Fruit fly (Drosophila melanogaster) whole organism, prepupa: ENCODE results near the gene CG15812.

Experiments used
- Blimp-1 ChIP-seq: fragments of 200-800 bp; sonication (Bioruptor generic); optimal IDR thresholded peaks from 3 replicates; lab custom pipeline; 2017; ENCODE audit warnings: missing biosample characterization, missing genetic modification characterization, mild to moderate bottlenecking, moderate library complexity, missing genetic modification reagents
- CG10669 ChIP-seq: fragments of 200-800 bp; sonication (Bioruptor generic); optimal IDR thresholded peaks from 3 replicates; lab custom pipeline; 2018; ENCODE audit warnings: missing biosample characterization, mild to moderate bottlenecking, missing genetic modification characterization, moderate library complexity
- CG15336 ChIP-seq: fragments of 200-800 bp; sonication (Bioruptor generic); IDR thresholded peaks from 2 replicates; pipeline ENCODE4 v1.3.6; 2022; ENCODE audit warnings: missing biosample characterization, missing genetic modification characterization
- CG1621 ChIP-seq: fragments of 200-800 bp; sonication (Bioruptor generic); optimal IDR thresholded peaks from 3 replicates; lab custom pipeline; 2018; ENCODE audit warnings: missing biosample characterization, mild to moderate bottlenecking, missing genetic modification characterization
- CG3032 ChIP-seq: fragments of 200-800 bp; optimal IDR thresholded peaks from 2 replicates; lab custom pipeline; 2019; ENCODE audit warnings: missing biosample characterization, mild to moderate bottlenecking, missing genetic modification characterization, moderate library complexity
- CG31627 ChIP-seq: fragments of 200-800 bp; sonication (Bioruptor generic); optimal IDR thresholded peaks from 3 replicates; lab custom pipeline; 2016; ENCODE audit warnings: missing biosample characterization, missing genetic modification characterization
- CG34406 ChIP-seq: fragments of 200-800 bp; sonication (Bioruptor generic); optimal IDR thresholded peaks from 3 replicates; lab custom pipeline; 2016; ENCODE audit warnings: missing biosample characterization, missing genetic modification characterization
- CG3919 ChIP-seq: fragments of 200-800 bp; sonication (Bioruptor generic); optimal IDR thresholded peaks from 3 replicates; lab custom pipeline; 2016; ENCODE audit warnings: missing biosample characterization, missing genetic modification characterization
- CG4318 ChIP-seq: fragments of 200-800 bp; sonication (Bioruptor generic); optimal IDR thresholded peaks from 3 replicates; lab custom pipeline; 2017; ENCODE audit warnings: missing biosample characterization, mild to moderate bottlenecking, missing genetic modification characterization
- CG6792 ChIP-seq: fragments of 200-800 bp; sonication (Bioruptor generic); optimal IDR thresholded peaks from 3 replicates; lab custom pipeline; 2016; ENCODE audit warnings: missing biosample characterization, missing genetic modification characterization
- CG6854 ChIP-seq: fragments of 200-800 bp; sonication (Bioruptor generic); optimal IDR thresholded peaks from 2 replicates; lab custom pipeline; 2017; ENCODE audit warnings: missing biosample characterization, mild to moderate bottlenecking, missing genetic modification characterization
- CG8319 ChIP-seq: fragments of 200-800 bp; sonication (Bioruptor generic); optimal IDR thresholded peaks from 3 replicates; lab custom pipeline; 2016; ENCODE audit warnings: missing biosample characterization, missing genetic modification characterization
- Eip93F ChIP-seq: fragments of 200-800 bp; sonication (Bioruptor generic); optimal IDR thresholded peaks from 2 replicates; lab custom pipeline; 2016; ENCODE audit warnings: missing biosample characterization, mild to moderate bottlenecking, missing genetic modification characterization
- Ets21C ChIP-seq: fragments of 200-800 bp; sonication (Bioruptor generic); optimal IDR thresholded peaks from 3 replicates; lab custom pipeline; 2016; ENCODE audit warnings: missing biosample characterization, missing genetic modification characterization
- Ets96B ChIP-seq: fragments of 200-800 bp; optimal IDR thresholded peaks from 2 replicates; lab custom pipeline; 2019; ENCODE audit warnings: missing biosample characterization, mild to moderate bottlenecking, missing genetic modification characterization, moderate library complexity
- Gug ChIP-seq: fragments of 200-800 bp; sonication (Bioruptor generic); IDR thresholded peaks from 2 replicates; pipeline ENCODE4 v1.3.6; 2022; ENCODE audit warnings: missing biosample characterization, missing genetic modification characterization
- Hr38 ChIP-seq: sonication (Bioruptor generic); optimal IDR thresholded peaks from 2 replicates; lab custom pipeline; 2016; ENCODE audit warnings: missing biosample characterization, missing genetic modification characterization
- Lpt ChIP-seq: fragments of 200-800 bp; sonication (Bioruptor generic); optimal IDR thresholded peaks from 3 replicates; lab custom pipeline; 2016; ENCODE audit warnings: missing biosample characterization, missing genetic modification characterization
- Met ChIP-seq: fragments of 200-800 bp; sonication (Bioruptor generic); optimal IDR thresholded peaks from 3 replicates; lab custom pipeline; 2016; ENCODE audit warnings: missing biosample characterization, missing genetic modification characterization
- OdsH ChIP-seq: fragments of 200-800 bp; sonication (Bioruptor generic); optimal IDR thresholded peaks from 3 replicates; lab custom pipeline; 2016; ENCODE audit warnings: missing biosample characterization, missing genetic modification characterization
- Smox ChIP-seq: fragments of 200-800 bp; sonication (Bioruptor generic); optimal IDR thresholded peaks from 3 replicates; lab custom pipeline; 2016; ENCODE audit warnings: missing biosample characterization, missing genetic modification characterization
- Sox102F ChIP-seq: fragments of 200-800 bp; sonication (Bioruptor generic); optimal IDR thresholded peaks from 2 replicates; lab custom pipeline; 2016; ENCODE audit warnings: missing biosample characterization, mild to moderate bottlenecking, missing genetic modification characterization
- Sox14 ChIP-seq: fragments of 200-800 bp; sonication (Bioruptor generic); optimal IDR thresholded peaks from 3 replicates; lab custom pipeline; 2016; ENCODE audit warnings: missing biosample characterization, missing genetic modification characterization
- achi ChIP-seq: fragments of 200-800 bp; sonication (Bioruptor generic); optimal IDR thresholded peaks from 3 replicates; lab custom pipeline; 2016; ENCODE audit warnings: missing biosample characterization, missing genetic modification characterization
- acj6 ChIP-seq: fragments of 200-800 bp; sonication (Bioruptor generic); optimal IDR thresholded peaks from 3 replicates; lab custom pipeline; 2016; ENCODE audit warnings: missing biosample characterization, missing genetic modification characterization
- cyc ChIP-seq: fragments of 200-800 bp; sonication (Bioruptor generic); optimal IDR thresholded peaks from 3 replicates; lab custom pipeline; 2016; ENCODE audit warnings: missing biosample characterization, missing genetic modification characterization
- dac ChIP-seq: fragments of 200-800 bp; sonication (Bioruptor generic); optimal IDR thresholded peaks from 2 replicates; lab custom pipeline; 2017; ENCODE audit warnings: missing biosample characterization, mild to moderate bottlenecking, missing genetic modification characterization
- dsx ChIP-seq: fragments of 200-800 bp; optimal IDR thresholded peaks from 3 replicates; lab custom pipeline; 2019; ENCODE audit warnings: missing biosample characterization, mild to moderate bottlenecking, missing genetic modification characterization, moderate library complexity; ENCODE audit not compliant: poor library complexity, severe bottlenecking
- eg ChIP-seq: fragments of 200-800 bp; sonication (Bioruptor generic); IDR thresholded peaks from 3 replicates; pipeline ENCODE4 v1.3.6; 2022; ENCODE audit warnings: missing biosample characterization, missing genetic modification characterization
- esn ChIP-seq: fragments of 200-800 bp; sonication (Bioruptor generic); optimal IDR thresholded peaks from 2 replicates; lab custom pipeline; 2016; ENCODE audit warnings: missing biosample characterization, mild to moderate bottlenecking, missing genetic modification characterization, moderate library complexity
- fd59A ChIP-seq: fragments of 200-800 bp; sonication (Bioruptor generic); optimal IDR thresholded peaks from 2 replicates; lab custom pipeline; 2017; ENCODE audit warnings: missing biosample characterization, mild to moderate bottlenecking, missing genetic modification characterization, missing genetic modification reagents
- fd85E ChIP-seq: fragments of 200-800 bp; sonication (Bioruptor generic); optimal IDR thresholded peaks from 3 replicates; lab custom pipeline; 2016; ENCODE audit warnings: missing biosample characterization, missing genetic modification characterization
- fkh ChIP-seq: fragments of 200-800 bp; sonication (Bioruptor generic); optimal IDR thresholded peaks from 3 replicates; lab custom pipeline; 2017; ENCODE audit warnings: missing biosample characterization, mild to moderate bottlenecking, missing genetic modification characterization, moderate library complexity
- pdm3 ChIP-seq: fragments of 200-800 bp; sonication (Bioruptor generic); optimal IDR thresholded peaks from 3 replicates; lab custom pipeline; 2016; ENCODE audit warnings: missing biosample characterization, missing genetic modification characterization
- salr ChIP-seq, 2 experiments: fragments of 200-800 bp; sonication (Bioruptor generic); optimal IDR thresholded peaks; 3 replicates each; lab custom pipeline; 2016 to 2018; ENCODE audit warnings: missing biosample characterization in 2 of 2, missing genetic modification characterization in 2 of 2, mild to moderate bottlenecking in 1 of 2
- ss ChIP-seq, 2 experiments: fragments of 200-800 bp; sonication (Bioruptor generic); optimal IDR thresholded peaks; 2 replicates in 1 of 2; 3 replicates in 1 of 2; lab custom pipeline; 2017 to 2018; ENCODE audit warnings: mild to moderate bottlenecking in 2 of 2, missing biosample characterization in 2 of 2, missing genetic modification characterization in 2 of 2, moderate library complexity in 1 of 2
- svp ChIP-seq: fragments of 200-800 bp; sonication (Bioruptor generic); peaks from one replicate; lab custom pipeline; 2016; ENCODE audit warnings: missing biosample characterization, missing genetic modification characterization
- topi ChIP-seq: fragments of 200-800 bp; sonication (Bioruptor generic); optimal IDR thresholded peaks from 3 replicates; lab custom pipeline; 2016; ENCODE audit warnings: missing biosample characterization, missing genetic modification characterization
- vri ChIP-seq: fragments of 200-800 bp; sonication (Bioruptor generic); optimal IDR thresholded peaks from 3 replicates; lab custom pipeline; 2016; ENCODE audit warnings: missing biosample characterization, mild to moderate bottlenecking, missing genetic modification characterization

CG15812 gene

dm6 chr3L:3149060-3149872 is 10.5 kb upstream of the CG15812 start (continued):
- TF ChIP-seq achi (GFP tag; lab: Kevin White, UChicago) (no peak), Smox (GFP tag; lab: Kevin White, UChicago) (no peak), vri (GFP tag; lab: Kevin White, UChicago) (peak; percentile 99), Ets21C (GFP tag; lab: Kevin White, UChicago) (no peak), CG10669 (GFP tag; lab: Kevin White, UChicago) (no peak), svp (GFP tag; lab: Kevin White, UChicago) (peak; percentile 88), CG31627 (GFP tag; lab: Kevin White, UChicago) (no peak), pdm3 (GFP tag; lab: Kevin White, UChicago) (no peak), OdsH (GFP tag; lab: Kevin White, UChicago) (no peak), CG8319 (GFP tag; lab: Kevin White, UChicago) (no peak), CG6854 (GFP tag; lab: Kevin White, UChicago) (no peak), Hr38 (GFP tag; lab: Kevin White, UChicago) (no peak), cyc (GFP tag; lab: Kevin White, UChicago) (no peak), fd85E (no peak), CG3032 (tag; lab: Kevin White, UChicago) (no peak), CG3919 (GFP tag; lab: Kevin White, UChicago) (no peak), CG6792 (GFP tag; lab: Kevin White, UChicago) (no peak), Gug (no peak), Lpt (GFP tag; lab: Kevin White, UChicago) (no peak), Eip93F (no peak), Met (GFP tag; lab: Kevin White, UChicago) (no peak), Sox102F (no peak), dsx (no peak), fd59A (GFP tag; lab: Kevin White, UChicago) (no peak), salr (GFP tag; optimal IDR thresholded peaks at IDR 0.05; lab: Kevin White, UChicago) (no peak), dac (GFP tag; lab: Kevin White, UChicago) (no peak), esn (GFP tag; lab: Kevin White, UChicago) (no peak), Blimp-1 (GFP tag; lab: Kevin White, UChicago) (no peak), Ets96B (tag; lab: Kevin White, UChicago) (no peak), CG1621 (tag; lab: Kevin White, UChicago) (no peak), CG15336 (peak; percentile 50), fkh (no peak)

- TF ChIP-seq Eip93F (no peak), CG3032 (tag; lab: Kevin White, UChicago) (no peak), Sox14 (GFP tag; lab: Kevin White, UChicago) (no peak), acj6 (no peak), CG10669 (GFP tag; lab: Kevin White, UChicago) (no peak), svp (GFP tag; lab: Kevin White, UChicago) (no peak), fkh (no peak), eg (GFP tag; lab: Robert Waterston, UW) (no peak), dac (GFP tag; lab: Kevin White, UChicago) (no peak), ss (GFP tag; optimal IDR thresholded peaks at IDR 0.05; lab: Kevin White, UChicago) (no peak), topi (GFP tag; lab: Kevin White, UChicago) (no peak), CG4318 (GFP tag; lab: Kevin White, UChicago) (no peak), Blimp-1 (GFP tag; lab: Kevin White, UChicago) (no peak), CG34406 (GFP tag; lab: Kevin White, UChicago) (no peak), CG1621 (tag; lab: Kevin White, UChicago) (no peak)
These were observed 9.4 kb upstream of the CG15812 start for dm6 chr3L:3150376-3150775.
